Worm (Caenorhabditis elegans) whole organism, late embryonic: ENCODE results near the gene inx-8.

ENCODE experiments used
- T23F11.4 ChIP-seq: fragments of 200-800 bp; sonication (Bioruptor generic); optimal IDR thresholded peaks from 2 replicates; lab custom pipeline; 2018; ENCODE audit warnings: mild to moderate bottlenecking, missing genetic modification characterization, missing compliant biosample characterization
- ceh-6 ChIP-seq: fragments of 200-800 bp; sonication (Bioruptor generic); optimal IDR thresholded peaks from 2 replicates; lab custom pipeline; 2018; ENCODE audit warnings: mild to moderate bottlenecking, missing genetic modification characterization, missing compliant biosample characterization
- fkh-10 ChIP-seq: fragments of 150-350 bp; optimal IDR thresholded peaks from 2 replicates; lab custom pipeline; 2014; ENCODE audit warnings: missing biosample characterization, missing genetic modification reagents, missing genetic modification characterization
- syd-9 ChIP-seq: sonication (generic microtip); optimal IDR thresholded peaks from 2 replicates; lab custom pipeline; 2016; ENCODE audit warnings: mild to moderate bottlenecking, missing genetic modification characterization, moderate library complexity, missing compliant biosample characterization

DNA sequence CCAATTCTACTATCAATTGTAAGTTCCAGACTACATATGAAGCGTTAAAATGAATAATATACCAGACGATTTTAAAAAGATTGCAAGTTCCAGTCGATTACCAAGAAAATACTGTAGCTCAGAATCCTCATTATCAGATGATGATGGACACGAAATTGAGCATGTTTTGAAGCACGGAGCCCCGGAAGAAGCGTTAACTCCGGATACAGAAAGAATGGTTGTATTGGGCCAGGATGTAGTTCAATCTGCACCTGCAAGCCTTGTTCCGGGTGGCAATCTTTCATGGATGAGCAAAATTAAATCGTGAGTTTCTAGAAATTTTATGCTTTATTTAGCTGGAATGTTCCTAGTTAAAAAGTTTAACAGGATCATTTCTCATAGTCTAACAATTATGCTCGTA is 5.6 kb upstream of the inx-8 start, which contains the start of gene atg-4.2:
- TF ChIP-seq T23F11.4 (GFP tag; lab: Kevin White, UChicago): no peak
- no peak for TF ChIP-seq ceh-6 (GFP tag; lab: Kevin White, UChicago)
- TF ChIP-seq syd-9 (tag; lab: Kevin White, UChicago): no peak
- no peak for TF ChIP-seq fkh-10
